Worm (Caenorhabditis elegans) whole organism, mixed stage, embryonic: ENCODE results near the gene clc-11.

Experiments
- M03D4.4 ChIP-seq: sonication (generic microtip); optimal IDR thresholded peaks from 2 replicates; lab custom pipeline; 2017; ENCODE audit warnings: mild to moderate bottlenecking, missing genetic modification characterization, missing compliant biosample characterization
- bed-3 ChIP-seq: fragments of 200-800 bp; sonication (Bioruptor generic); optimal IDR thresholded peaks from 3 replicates; lab custom pipeline; 2018; ENCODE audit warnings: mild to moderate bottlenecking, missing genetic modification characterization, moderate library complexity, missing compliant biosample characterization
- blmp-1 ChIP-seq: fragments of 150-350 bp; optimal IDR thresholded peaks from 2 replicates; lab custom pipeline; 2014; ENCODE audit warnings: missing biosample characterization, missing genetic modification characterization
- ceh-39 ChIP-seq: fragments of 150-350 bp; optimal IDR thresholded peaks from 2 replicates; lab custom pipeline; 2014; ENCODE audit warnings: missing biosample characterization, missing genetic modification characterization
- ceh-83 ChIP-seq: fragments of 200-800 bp; sonication (Bioruptor generic); optimal IDR thresholded peaks from 2 replicates; lab custom pipeline; 2018; ENCODE audit warnings: mild to moderate bottlenecking, missing genetic modification characterization, missing compliant biosample characterization
- ces-1 ChIP-seq: fragments of 150-350 bp; optimal IDR thresholded peaks from 2 replicates; lab custom pipeline; 2014; ENCODE audit warnings: missing biosample characterization, missing genetic modification reagents, missing genetic modification characterization
- cnd-1 ChIP-seq: fragments of 200-800 bp; sonication (Bioruptor generic); optimal IDR thresholded peaks from 2 replicates; lab custom pipeline; 2018; ENCODE audit warnings: mild to moderate bottlenecking, missing genetic modification characterization, missing compliant biosample characterization
- drap-1 ChIP-seq: fragments of 200-800 bp; sonication (Bioruptor generic); optimal IDR thresholded peaks from 3 replicates; lab custom pipeline; 2018; ENCODE audit warnings: mild to moderate bottlenecking, missing genetic modification characterization, missing compliant biosample characterization
- elt-1 ChIP-seq: sonication (generic microtip); optimal IDR thresholded peaks from 2 replicates; lab custom pipeline; 2017; ENCODE audit warnings: missing genetic modification characterization, mild to moderate bottlenecking, missing compliant biosample characterization, antibody characterized with exemption, moderate library complexity, borderline replicate concordance; ENCODE audit not compliant: insufficient read depth
- elt-3 ChIP-seq: fragments of 150-350 bp; optimal IDR thresholded peaks from 2 replicates; lab custom pipeline; 2014; ENCODE audit warnings: missing biosample characterization, missing genetic modification characterization
- flh-1 ChIP-seq: fragments of 200-800 bp; sonication (Bioruptor generic); optimal IDR thresholded peaks from 2 replicates; lab custom pipeline; 2018; ENCODE audit warnings: mild to moderate bottlenecking, missing genetic modification characterization, moderate library complexity, missing compliant biosample characterization
- ham-2 ChIP-seq: fragments of 200-800 bp; sonication (Bioruptor generic); optimal IDR thresholded peaks from 2 replicates; lab custom pipeline; 2018; ENCODE audit warnings: mild to moderate bottlenecking, missing genetic modification characterization, missing compliant biosample characterization
- hlh-1 ChIP-seq: fragments of 150-350 bp; optimal IDR thresholded peaks from 2 replicates; lab custom pipeline; 2014; ENCODE audit warnings: missing biosample characterization, missing genetic modification reagents, missing genetic modification characterization
- lin-13 ChIP-seq: fragments of 150-350 bp; optimal IDR thresholded peaks from 2 replicates; lab custom pipeline; 2014; ENCODE audit warnings: missing biosample characterization, missing genetic modification characterization
- lin-32 ChIP-seq: fragments of 200-800 bp; sonication (Bioruptor generic); optimal IDR thresholded peaks from 2 replicates; lab custom pipeline; 2018; ENCODE audit warnings: mild to moderate bottlenecking, missing genetic modification characterization, missing compliant biosample characterization
- lsy-2 ChIP-seq: fragments of 150-350 bp; optimal IDR thresholded peaks from 2 replicates; lab custom pipeline; 2014; ENCODE audit warnings: missing biosample characterization, missing genetic modification characterization
- mab-5 ChIP-seq: fragments of 150-350 bp; optimal IDR thresholded peaks from 2 replicates; lab custom pipeline; 2014; ENCODE audit warnings: missing biosample characterization, missing genetic modification characterization
- mep-1 ChIP-seq: fragments of 150-350 bp; optimal IDR thresholded peaks from 2 replicates; lab custom pipeline; 2017; ENCODE audit warnings: missing biosample characterization, missing genetic modification reagents, missing genetic modification characterization, inconsistent platforms
- mls-2 ChIP-seq: sonication (generic microtip); optimal IDR thresholded peaks from 2 replicates; lab custom pipeline; 2016; ENCODE audit warnings: mild to moderate bottlenecking, missing genetic modification characterization, moderate library complexity, missing compliant biosample characterization
- nhr-2 ChIP-seq: fragments of 150-350 bp; optimal IDR thresholded peaks from 2 replicates; lab custom pipeline; 2014; ENCODE audit warnings: missing biosample characterization, missing genetic modification characterization
- nhr-237 ChIP-seq: fragments of 150-350 bp; optimal IDR thresholded peaks from 2 replicates; lab custom pipeline; 2014; ENCODE audit warnings: missing biosample characterization, missing genetic modification characterization
- nhr-76 ChIP-seq: sonication (generic microtip); optimal IDR thresholded peaks from 2 replicates; lab custom pipeline; 2017; ENCODE audit warnings: missing biosample characterization, missing genetic modification characterization
- pha-4 ChIP-seq: fragments of 150-350 bp; optimal IDR thresholded peaks from 2 replicates; lab custom pipeline; 2018; ENCODE audit warnings: missing biosample characterization, missing genetic modification reagents, missing genetic modification characterization
- snpc-4 ChIP-seq: fragments of 150-350 bp; optimal IDR thresholded peaks from 2 replicates; lab custom pipeline; 2014; ENCODE audit warnings: missing biosample characterization, missing genetic modification characterization
- sptf-1 ChIP-seq: sonication (generic microtip); optimal IDR thresholded peaks from 2 replicates; lab custom pipeline; 2017; ENCODE audit warnings: mild to moderate bottlenecking, missing genetic modification characterization, moderate library complexity, missing compliant biosample characterization
- tbx-8 ChIP-seq: fragments of 200-800 bp; sonication (Bioruptor generic); optimal IDR thresholded peaks from 2 replicates; lab custom pipeline; 2018; ENCODE audit warnings: mild to moderate bottlenecking, missing genetic modification characterization, moderate library complexity, missing compliant biosample characterization
- unc-120 ChIP-seq: sonication (generic microtip); optimal IDR thresholded peaks from 2 replicates; lab custom pipeline; 2017; ENCODE audit warnings: missing genetic modification characterization, missing compliant biosample characterization; ENCODE audit not compliant: poor library complexity, severe bottlenecking
- unc-39 ChIP-seq: fragments of 150-350 bp; optimal IDR thresholded peaks from 2 replicates; lab custom pipeline; 2014; ENCODE audit warnings: missing biosample characterization, missing genetic modification characterization
- unc-62 ChIP-seq: fragments of 150-350 bp; optimal IDR thresholded peaks from 2 replicates; lab custom pipeline; 2014; ENCODE audit warnings: missing biosample characterization, missing genetic modification reagents, missing genetic modification characterization
- zip-8 ChIP-seq: fragments of 150-350 bp; optimal IDR thresholded peaks from 2 replicates; lab custom pipeline; 2014; ENCODE audit warnings: missing biosample characterization, missing genetic modification characterization
- ztf-11 ChIP-seq: fragments of 150-350 bp; optimal IDR thresholded peaks from 2 replicates; lab custom pipeline; 2014; ENCODE audit warnings: missing biosample characterization, missing genetic modification characterization

Gene clc-11

ce11 chrV:16163719-16164118 lies 24.3 kb upstream of the clc-11 start, which contains the start of gene F10A3.12:
F10A3.12 (plus strand) TSS chrV:16164019.
- TF ChIP-seq blmp-1 (tag; lab: Kevin White, UChicago) (no peak), M03D4.4 (no peak), mep-1 (tag; lab: Kevin White, UChicago) (no peak), ces-1 (GFP tag; lab: Kevin White, UChicago) (no peak), elt-3 (tag; lab: Kevin White, UChicago) (no peak), pha-4 (tag; lab: Kevin White, UChicago) (no peak), zip-8 (no peak), sptf-1 (tag; lab: Kevin White, UChicago) (no peak), mab-5 (tag; lab: Kevin White, UChicago) (no peak), lin-13 (tag; lab: Kevin White, UChicago) (no peak), ham-2 (no peak), unc-39 (tag; lab: Kevin White, UChicago) (no peak), ztf-11 (no peak), nhr-2 (tag; lab: Kevin White, UChicago) (no peak), flh-1 (GFP tag; lab: Kevin White, UChicago) (no peak), nhr-76 (no peak), drap-1 (GFP tag; lab: Kevin White, UChicago) (no peak), hlh-1 (tag; lab: Kevin White, UChicago) (no peak), ceh-83 (GFP tag; lab: Kevin White, UChicago) (no peak), lsy-2 (tag; lab: Kevin White, UChicago) (no peak)

ce11 chrV:16162124-16162735 lies 22.8 kb upstream of the clc-11 start, which contains the start of the genes str-109 and F10A3.11:
str-109 (minus strand) TSS chrV:16162224.
F10A3.11 (plus strand) TSS chrV:16162685.
- TF ChIP-seq unc-120 (tag; lab: Kevin White, UChicago) (no peak), ham-2 (no peak), flh-1 (GFP tag; lab: Kevin White, UChicago) (no peak), lin-32 (GFP tag; lab: Kevin White, UChicago) (no peak), cnd-1 (tag; lab: Kevin White, UChicago) (no peak), blmp-1 (tag; lab: Kevin White, UChicago) (no peak), elt-1 (tag; lab: Kevin White, UChicago) (no peak), nhr-76 (no peak), nhr-237 (tag; lab: Kevin White, UChicago) (no peak), hlh-1 (tag; lab: Kevin White, UChicago) (no peak), snpc-4 (tag; lab: Kevin White, UChicago) (no peak), bed-3 (GFP tag; lab: Kevin White, UChicago) (no peak), elt-3 (tag; lab: Kevin White, UChicago) (no peak), drap-1 (GFP tag; lab: Kevin White, UChicago) (no peak), tbx-8 (GFP tag; lab: Kevin White, UChicago) (no peak), zip-8 (no peak), ceh-83 (GFP tag; lab: Kevin White, UChicago) (no peak), lin-13 (tag; lab: Kevin White, UChicago) (no peak)
- TF ChIP-seq, all 35 proteins: peak for 0

ce11 chrV:16160087-16160486 lies 20.7 kb upstream of the clc-11 start:
- TF ChIP-seq ceh-83 (GFP tag; lab: Kevin White, UChicago): no peak
- TF ChIP-seq unc-62 (GFP tag; lab: Kevin White, UChicago): no peak
- TF ChIP-seq cnd-1 (tag; lab: Kevin White, UChicago): no peak
- no peak for TF ChIP-seq ham-2
- TF ChIP-seq ceh-39 (tag; lab: Kevin White, UChicago): no peak
- no peak for TF ChIP-seq lin-32 (GFP tag; lab: Kevin White, UChicago)

- no peak for TF ChIP-seq zip-8
- TF ChIP-seq blmp-1 (tag; lab: Kevin White, UChicago): no peak
- no peak for TF ChIP-seq flh-1 (GFP tag; lab: Kevin White, UChicago)
- no peak for TF ChIP-seq ceh-83 (GFP tag; lab: Kevin White, UChicago)
- TF ChIP-seq tbx-8 (GFP tag; lab: Kevin White, UChicago): no peak
- no peak for TF ChIP-seq elt-1 (tag; lab: Kevin White, UChicago)
- no peak for TF ChIP-seq nhr-76
- TF ChIP-seq snpc-4 (tag; lab: Kevin White, UChicago): no peak
- no peak for TF ChIP-seq ceh-39 (tag; lab: Kevin White, UChicago)
- TF ChIP-seq mep-1 (tag; lab: Kevin White, UChicago): no peak
- no peak for TF ChIP-seq lin-13 (tag; lab: Kevin White, UChicago)
- no peak for TF ChIP-seq sptf-1 (tag; lab: Kevin White, UChicago)
- no peak for TF ChIP-seq ham-2
- TF ChIP-seq mls-2 (tag; lab: Kevin White, UChicago): no peak
Observed at ce11 chrV:16159594-16159993, 20.2 kb upstream of the clc-11 start, which contains the start of gene F10A3.17. F10A3.17 (minus strand) TSS chrV:16159694.
